Fruit fly (Drosophila melanogaster) Kc167 (cell line): Measurements from ENCODE around the gene CG1136.

Source experiments
- psq ChIP-seq: fragments of >200 bp; optimal IDR thresholded peaks from 2 replicates; lab custom pipeline; 2017; ENCODE audit warnings: missing external identifiers
- ttk ChIP-seq: sonication (Bioruptor generic); optimal IDR thresholded peaks from 2 replicates; lab custom pipeline; 2017; ENCODE audit warnings: missing external identifiers

DNA sequence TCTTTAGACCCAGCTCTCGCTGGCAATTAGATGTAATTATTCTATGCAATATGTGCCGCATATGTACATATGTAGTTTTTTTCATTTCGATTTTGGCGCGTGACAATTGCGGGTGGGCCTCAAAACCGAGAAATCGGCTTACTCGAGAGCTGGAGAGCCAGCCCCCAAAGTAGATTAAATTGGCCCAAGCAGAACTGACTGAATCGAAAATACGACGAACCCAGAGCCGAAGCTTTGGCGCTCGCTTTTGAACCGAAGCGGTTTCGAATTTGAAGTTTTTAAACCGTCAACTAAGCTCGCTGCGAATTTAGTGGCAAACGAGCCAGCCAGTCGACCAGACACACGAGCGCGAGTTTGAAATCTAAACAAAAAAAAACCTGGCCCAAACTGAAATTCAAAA is at the start of gene CG1136:
- TF ChIP-seq ttk (lab: Kevin White, UChicago) (no peak), psq (lab: Kevin White, UChicago) (no peak)
